Fruit fly (Drosophila melanogaster) whole organism, embryonic: ENCODE data around the gene Gr64a.
A peak's percentile ranks its signal among the peaks of the same experiment; 100 is the strongest.

Experiments used
- Atf-2 ChIP-seq: fragments of 200-800 bp; sonication (Bioruptor generic); optimal IDR thresholded peaks from 2 replicates; lab custom pipeline; 2016; ENCODE audit warnings: missing biosample characterization, missing genetic modification characterization
- CG10543 ChIP-seq: fragments of 200-800 bp; sonication (Bioruptor generic); optimal IDR thresholded peaks from 3 replicates; lab custom pipeline; 2017; ENCODE audit warnings: missing biosample characterization, mild to moderate bottlenecking, missing genetic modification characterization, moderate library complexity
- CG11695 ChIP-seq: fragments of 200-800 bp; sonication (Bioruptor generic); IDR thresholded peaks from 3 replicates; pipeline ENCODE4 v1.3.6; 2022; ENCODE audit warnings: missing biosample characterization, missing genetic modification characterization
- CG12104 ChIP-seq: fragments of 200-800 bp; sonication (Bioruptor generic); optimal IDR thresholded peaks from 3 replicates; lab custom pipeline; 2016; ENCODE audit warnings: missing biosample characterization, missing genetic modification characterization
- CG12659 ChIP-seq: fragments of 200-800 bp; sonication (Bioruptor generic); optimal IDR thresholded peaks from 3 replicates; lab custom pipeline; 2017; ENCODE audit warnings: mild to moderate bottlenecking, missing biosample characterization, missing genetic modification reagents, missing genetic modification characterization
- CG15601 ChIP-seq: fragments of 200-800 bp; sonication (Bioruptor generic); optimal IDR thresholded peaks from 3 replicates; lab custom pipeline; 2019; ENCODE audit warnings: missing biosample characterization, mild to moderate bottlenecking, missing genetic modification characterization, moderate library complexity
- CG18599 ChIP-seq: fragments of 200-800 bp; sonication (Bioruptor generic); optimal IDR thresholded peaks from 3 replicates; lab custom pipeline; 2017; ENCODE audit warnings: missing biosample characterization, missing genetic modification characterization, mild to moderate bottlenecking, moderate library complexity, missing genetic modification reagents
- CG33557 ChIP-seq: fragments of 200-800 bp; sonication (Bioruptor generic); optimal IDR thresholded peaks from 2 replicates; lab custom pipeline; 2019; ENCODE audit warnings: missing biosample characterization, mild to moderate bottlenecking, missing genetic modification characterization, moderate library complexity
- CG34224 ChIP-seq: fragments of 200-800 bp; sonication (Bioruptor generic); IDR thresholded peaks from 3 replicates; pipeline ENCODE4 v1.3.6; 2022; ENCODE audit warnings: missing biosample characterization, missing genetic modification characterization; ENCODE audit not compliant: partially characterized antibody
- CG4282 ChIP-seq: fragments of 200-800 bp; sonication (Bioruptor generic); optimal IDR thresholded peaks from 2 replicates; lab custom pipeline; 2016; ENCODE audit warnings: missing biosample characterization, missing genetic modification characterization
- CG4360 ChIP-seq: fragments of 200-800 bp; sonication (Bioruptor generic); IDR thresholded peaks from 2 replicates; pipeline ENCODE4 v1.3.6; 2022; ENCODE audit warnings: missing biosample characterization, missing genetic modification characterization
- CG4854 ChIP-seq: fragments of 200-800 bp; sonication (Bioruptor generic); optimal IDR thresholded peaks from 2 replicates; lab custom pipeline; 2016; ENCODE audit warnings: missing biosample characterization, missing genetic modification characterization, inconsistent platforms
- CG5245 ChIP-seq: fragments of 200-800 bp; sonication (Bioruptor generic); optimal IDR thresholded peaks from 3 replicates; lab custom pipeline; 2016; ENCODE audit warnings: missing biosample characterization, missing genetic modification characterization
- CG6689 ChIP-seq: fragments of 200-800 bp; sonication (Bioruptor generic); IDR thresholded peaks from 2 replicates; pipeline ENCODE4 v1.3.6; 2022; ENCODE audit warnings: missing biosample characterization, missing genetic modification characterization
- CG6791 ChIP-seq: fragments of 200-800 bp; sonication (Bioruptor generic); IDR thresholded peaks from 3 replicates; pipeline ENCODE4 v1.3.6; 2022; ENCODE audit warnings: missing biosample characterization, missing genetic modification characterization; ENCODE audit not compliant: partially characterized antibody
- CG7987 ChIP-seq: fragments of 200-800 bp; sonication (Bioruptor generic); optimal IDR thresholded peaks from 2 replicates; lab custom pipeline; 2018; ENCODE audit warnings: missing biosample characterization, mild to moderate bottlenecking, missing genetic modification characterization, moderate library complexity
- CG8290 ChIP-seq, 3 experiments: fragments of 200-800 bp; sonication (Bioruptor generic); optimal IDR thresholded peaks; 2 replicates each; lab custom pipeline; 2016 to 2019; ENCODE audit warnings: missing biosample characterization in 3 of 3, missing genetic modification characterization in 3 of 3, mild to moderate bottlenecking in 2 of 3, moderate library complexity in 1 of 3
- CG8924 ChIP-seq: fragments of 200-800 bp; optimal IDR thresholded peaks from 3 replicates; lab custom pipeline; 2019; ENCODE audit warnings: missing biosample characterization, mild to moderate bottlenecking, missing genetic modification characterization, moderate library complexity
- CG9437 ChIP-seq: fragments of 200-800 bp; sonication (Bioruptor generic); optimal IDR thresholded peaks from 2 replicates; lab custom pipeline; 2018; ENCODE audit warnings: missing biosample characterization, mild to moderate bottlenecking, missing genetic modification characterization
- CTCF ChIP-seq: fragments of 200-800 bp; sonication (Bioruptor generic); optimal IDR thresholded peaks from 2 replicates; lab custom pipeline; 2017; ENCODE audit warnings: missing biosample characterization, mild to moderate bottlenecking, missing genetic modification characterization, moderate library complexity
- Camta ChIP-seq: fragments of 200-800 bp; sonication (Bioruptor generic); optimal IDR thresholded peaks from 2 replicates; lab custom pipeline; 2016; ENCODE audit warnings: missing biosample characterization, missing genetic modification characterization
- D ChIP-seq, 2 experiments: fragments of 200-800 bp in 1 of 2; fragments of >200 bp in 1 of 2; sonication (Bioruptor generic) in 1 of 2; optimal IDR thresholded peaks; 2 replicates in 1 of 2; 3 replicates in 1 of 2; lab custom pipeline; 2017; ENCODE audit warnings: mild to moderate bottlenecking in 1 of 2, missing biosample characterization in 1 of 2, missing genetic modification characterization in 1 of 2, missing genetic modification reagents in 1 of 2
- HLHmδ ChIP-seq: fragments of 200-800 bp; sonication (Bioruptor generic); optimal IDR thresholded peaks from 2 replicates; lab custom pipeline; 2018; ENCODE audit warnings: missing biosample characterization, mild to moderate bottlenecking, missing genetic modification characterization, moderate library complexity
- Hand ChIP-seq: fragments of 200-800 bp; sonication (Bioruptor generic); optimal IDR thresholded peaks from 2 replicates; lab custom pipeline; 2017; ENCODE audit warnings: mild to moderate bottlenecking, missing biosample characterization, missing genetic modification reagents, missing genetic modification characterization
- Mes4 ChIP-seq: fragments of 200-800 bp; sonication (Bioruptor generic); optimal IDR thresholded peaks from 2 replicates; lab custom pipeline; 2016; ENCODE audit warnings: missing biosample characterization, missing genetic modification characterization
- NK7.1 ChIP-seq: fragments of 200-800 bp; sonication (Bioruptor generic); optimal IDR thresholded peaks from 3 replicates; lab custom pipeline; 2016; ENCODE audit warnings: missing biosample characterization, missing genetic modification characterization
- NfI ChIP-seq: fragments of 200-800 bp; sonication (Bioruptor generic); optimal IDR thresholded peaks from 3 replicates; lab custom pipeline; 2018; ENCODE audit warnings: missing biosample characterization, mild to moderate bottlenecking, missing genetic modification characterization, moderate library complexity
- Usf ChIP-seq: fragments of 200-800 bp; sonication (Bioruptor generic); optimal IDR thresholded peaks from 2 replicates; lab custom pipeline; 2017; ENCODE audit warnings: missing genotype, missing biosample characterization, missing genetic modification characterization
- YL-1 ChIP-seq: fragments of 200-800 bp; sonication (Bioruptor generic); optimal IDR thresholded peaks from 3 replicates; lab custom pipeline; 2017; ENCODE audit warnings: missing biosample characterization, mild to moderate bottlenecking, missing genetic modification characterization
- ab ChIP-seq: fragments of 200-800 bp; sonication (Bioruptor generic); optimal IDR thresholded peaks from 2 replicates; lab custom pipeline; 2016; ENCODE audit warnings: missing biosample characterization, missing genetic modification characterization
- az2 ChIP-seq: fragments of 200-800 bp; sonication (Bioruptor generic); optimal IDR thresholded peaks from 3 replicates; lab custom pipeline; 2016; ENCODE audit warnings: missing biosample characterization, missing genetic modification characterization
- bowl ChIP-seq: fragments of 200-800 bp; sonication (Bioruptor generic); IDR thresholded peaks from 2 replicates; pipeline ENCODE4 v1.3.6; 2022; ENCODE audit warnings: missing biosample characterization, missing genetic modification characterization
- dan ChIP-seq: fragments of 200-800 bp; sonication (Bioruptor generic); IDR thresholded peaks from 2 replicates; pipeline ENCODE4 v1.3.6; 2022; ENCODE audit warnings: missing biosample characterization, missing genetic modification characterization
- insv ChIP-seq, 2 experiments: fragments of 200-800 bp; sonication (Bioruptor generic); optimal IDR thresholded peaks; 3 replicates each; lab custom pipeline; 2016 to 2018; ENCODE audit warnings: missing biosample characterization in 2 of 2, missing genetic modification characterization in 2 of 2
- lbe ChIP-seq: fragments of 200-800 bp; sonication (Bioruptor generic); optimal IDR thresholded peaks from 2 replicates; lab custom pipeline; 2016; ENCODE audit warnings: missing biosample characterization, mild to moderate bottlenecking, missing genetic modification characterization
- mam ChIP-seq: fragments of 200-800 bp; sonication (Bioruptor generic); optimal IDR thresholded peaks from 3 replicates; lab custom pipeline; 2016; ENCODE audit warnings: missing biosample characterization, missing genetic modification characterization
- pan ChIP-seq, 4 experiments: fragments of >200 bp in 3 of 4; fragments of 200-800 bp in 1 of 4; sonication (Bioruptor generic) in 1 of 4; optimal IDR thresholded peaks in 3 of 4; IDR thresholded peaks in 1 of 4; 2 replicates each; pipeline versions ENCODE4 v1.3.6 to Lab custom; 2017 to 2022; ENCODE audit warnings: missing biosample characterization in 2 of 4, missing genetic modification characterization in 2 of 4, mixed read lengths in 1 of 4
- pita ChIP-seq: fragments of 200-800 bp; sonication (Bioruptor generic); optimal IDR thresholded peaks from 2 replicates; lab custom pipeline; 2017; ENCODE audit warnings: missing biosample characterization, mild to moderate bottlenecking, missing genetic modification characterization
- pzg ChIP-seq: fragments of 200-800 bp; sonication (Bioruptor generic); optimal IDR thresholded peaks from 3 replicates; lab custom pipeline; 2018; ENCODE audit warnings: missing biosample characterization, mild to moderate bottlenecking, missing genetic modification characterization, moderate library complexity
- sisA ChIP-seq: fragments of 200-800 bp; sonication (Bioruptor generic); IDR thresholded peaks from 2 replicates; pipeline ENCODE4 v1.3.6; 2022; ENCODE audit warnings: missing biosample characterization, missing genetic modification characterization
- sob ChIP-seq: fragments of 200-800 bp; sonication (Bioruptor generic); IDR thresholded peaks from 2 replicates; pipeline ENCODE4 v1.3.6; 2022; ENCODE audit warnings: missing biosample characterization, missing genetic modification characterization
- sqz ChIP-seq: fragments of 200-800 bp; sonication (Bioruptor generic); optimal IDR thresholded peaks from 3 replicates; lab custom pipeline; 2018; ENCODE audit warnings: missing biosample characterization, mild to moderate bottlenecking, missing genetic modification characterization
- ssp ChIP-seq: fragments of 200-800 bp; sonication (Bioruptor generic); IDR thresholded peaks from 2 replicates; pipeline ENCODE4 v1.3.6; 2022; ENCODE audit warnings: missing biosample characterization, missing genetic modification characterization
- tin ChIP-seq: fragments of 200-800 bp; sonication (Bioruptor generic); optimal IDR thresholded peaks from 3 replicates; lab custom pipeline; 2016; ENCODE audit warnings: missing biosample characterization, missing genetic modification characterization
- trh ChIP-seq: fragments of 200-800 bp; sonication (Bioruptor generic); optimal IDR thresholded peaks from 2 replicates; lab custom pipeline; 2016; ENCODE audit warnings: missing biosample characterization, missing genetic modification characterization
- tup ChIP-seq: fragments of 200-800 bp; sonication (Bioruptor generic); optimal IDR thresholded peaks from 2 replicates; lab custom pipeline; 2016; ENCODE audit warnings: missing biosample characterization, mild to moderate bottlenecking, missing genetic modification characterization, moderate library complexity
- tx ChIP-seq: fragments of 200-800 bp; sonication (Bioruptor generic); optimal IDR thresholded peaks from 2 replicates; lab custom pipeline; 2016; ENCODE audit warnings: missing biosample characterization, missing genetic modification characterization
- zen2 ChIP-seq: fragments of 200-800 bp; sonication (Bioruptor generic); IDR thresholded peaks from 3 replicates; pipeline ENCODE4 v1.3.6; 2022; ENCODE audit warnings: missing biosample characterization, missing genetic modification characterization; ENCODE audit not compliant: partially characterized antibody
- zfh2 ChIP-seq: fragments of 200-800 bp; sonication (Bioruptor generic); optimal IDR thresholded peaks from 2 replicates; lab custom pipeline; 2016; ENCODE audit warnings: missing biosample characterization, missing genetic modification characterization

Gr64a gene

dm6 chr3L:4071561-4072049 lies 45.0 kb downstream of the Gr64a start, which contains the start of gene wit (continued):
- TF ChIP-seq insv (GFP tag; optimal IDR thresholded peaks at IDR 0.05; lab: Kevin White, UChicago) (no peak), sisA (GFP tag; lab: Robert Waterston, UW) (peak; percentile 16; the same call in 1 of the 2 replicates), tx (GFP tag; lab: Kevin White, UChicago) (no peak), CG33557 (GFP tag; lab: Kevin White, UChicago) (no peak), CG4282 (GFP tag; lab: Kevin White, UChicago) (no peak), CTCF (GFP tag; lab: Kevin White, UChicago) (no peak), CG12104 (no peak), Atf-2 (GFP tag; lab: Kevin White, UChicago) (no peak), zen2 (peak; percentile 88; the same call in 2 of the 3 replicates), NK7.1 (GFP tag; lab: Kevin White, UChicago) (peak; percentile 20), pzg (GFP tag; lab: Kevin White, UChicago) (no peak), lbe (GFP tag; lab: Kevin White, UChicago) (peak; percentile 83), CG11695 (GFP tag; lab: Robert Waterston, UW) (0 out of 3 replicates have a peak, but pooled peaks have one; percentile 11), CG34224 (GFP tag; lab: Robert Waterston, UW) (peak; percentile 75), CG5245 (GFP tag; lab: Kevin White, UChicago) (no peak), ssp (no peak), CG10543 (peak; percentile 4), CG4360 (GFP tag; lab: Robert Waterston, UW) (no peak), CG6791 (GFP tag; lab: Robert Waterston, UW) (no peak), ab (GFP tag; lab: Kevin White, UChicago) (no peak), CG12659 (GFP tag; lab: Kevin White, UChicago) (no peak), tup (no peak), mam (peak; percentile 22), D (optimal IDR thresholded peaks at IDR 0.05; lab: Kevin White, UChicago) (no peak), D (GFP tag; optimal IDR thresholded peaks at IDR 0.05; lab: Kevin White, UChicago) (no peak), HLHmδ (peak; percentile 78), CG15601 (tag; lab: Kevin White, UChicago) (no peak), CG18599 (GFP tag; lab: Kevin White, UChicago) (peak; percentile 49), bowl (GFP tag; lab: Robert Waterston, UW) (no peak), CG4854 (GFP tag; lab: Kevin White, UChicago) (peak; percentile 5), zfh2 (GFP tag; lab: Kevin White, UChicago) (no peak), CG8290 (GFP tag; optimal IDR thresholded peaks at IDR 0.05; lab: Kevin White, UChicago) (no peak), CG8290 (tag; optimal IDR thresholded peaks at IDR 0.05; lab: Kevin White, UChicago) (peak in 1 of 2 experiments; percentile 73), NfI (peak; percentile 21), pan (optimal IDR thresholded peaks at IDR 0.05; lab: Kevin White, UChicago) (no peak), pan (GFP tag; optimal IDR thresholded peaks at IDR 0.05 in 1 of 2, IDR thresholded peaks at IDR 0.05 in 1 of 2) (peak in 1 of 2 experiments; percentile 30), Mes4 (GFP tag; lab: Kevin White, UChicago) (peak; percentile 35), CG9437 (GFP tag; lab: Kevin White, UChicago) (no peak), sob (GFP tag; lab: Robert Waterston, UW) (peak; percentile 31; the same call in 1 of the 2 replicates), Camta (GFP tag; lab: Kevin White, UChicago) (peak; percentile 17), dan (GFP tag; lab: Robert Waterston, UW) (no peak), YL-1 (peak; percentile 9), CG7987 (GFP tag; lab: Kevin White, UChicago) (peak; percentile 52), CG8924 (tag; lab: Kevin White, UChicago) (no peak), az2 (GFP tag; lab: Kevin White, UChicago) (no peak), CG6689 (GFP tag; lab: Robert Waterston, UW) (no peak), trh (GFP tag; lab: Kevin White, UChicago) (no peak), sqz (GFP tag; lab: Kevin White, UChicago) (peak; percentile 53), Usf (GFP tag; lab: Kevin White, UChicago) (no peak), pita (GFP tag; lab: Kevin White, UChicago) (no peak), Hand (GFP tag; lab: Kevin White, UChicago) (peak; percentile 55), tin (GFP tag; lab: Kevin White, UChicago) (no peak)
